ENCODE assay signal across 7 worm cellular contexts in genomic region chrII:6829108-6829507, ce11.
A peak's percentile ranks its signal among the peaks of the same experiment; 100 is the strongest.
TF ChIP-seq lines count a peak whose summit lies in the region.

No protein-coding gene starts in this region.

TF ChIP-seq in whole organism, L1 larva, 84 proteins besides CTCF, POLR2A, EP300 and RAD21 (continues in another document):
- TF ChIP-seq unc-62 (GFP tag; optimal IDR thresholded peaks at IDR 0.05; lab: Kevin White, UChicago) (no peak), pag-3 (tag; optimal IDR thresholded peaks at IDR 0.05; lab: Kevin White, UChicago; ENCODE audit: borderline replicate concordance, insufficient read depth) (no peak), nhr-28 (tag; optimal IDR thresholded peaks at IDR 0.05; lab: Kevin White, UChicago) (no peak), ets-5 (GFP tag; IDR thresholded peaks at IDR 0.05; lab: Robert Waterston, UW) (no peak), ceh-63 (GFP tag; optimal IDR thresholded peaks at IDR 0.05; lab: Kevin White, UChicago) (no peak), dpl-1 (GFP tag; optimal IDR thresholded peaks at IDR 0.05; lab: Kevin White, UChicago) (peak in 1 of 3 experiments; percentile 7), nhr-90 (tag; optimal IDR thresholded peaks at IDR 0.05; lab: Kevin White, UChicago; ENCODE audit: poor library complexity) (peak; percentile 42), grh-1 (GFP tag; IDR thresholded peaks at IDR 0.05; lab: Robert Waterston, UW) (no peak), fos-1 (tag; optimal IDR thresholded peaks at IDR 0.05; lab: Kevin White, UChicago) (no peak), nhr-85 (tag; lab: Kevin White, UChicago) (peak; percentile 92), alr-1 (tag; optimal IDR thresholded peaks at IDR 0.05; lab: Kevin White, UChicago; ENCODE audit: borderline replicate concordance) (no peak), irx-1 (tag; optimal IDR thresholded peaks at IDR 0.05; lab: Kevin White, UChicago) (no peak), dsc-1 (tag; optimal IDR thresholded peaks at IDR 0.05; lab: Kevin White, UChicago) (no peak)

TF ChIP-seq in whole organism, L2 larva, 48 proteins besides CTCF, POLR2A, EP300 and RAD21 (continues in another document):
- TF ChIP-seq nhr-12 (tag; optimal IDR thresholded peaks at IDR 0.05; lab: Kevin White, UChicago) (no peak), R02D3.7 (tag; optimal IDR thresholded peaks at IDR 0.05; lab: Kevin White, UChicago) (no peak), Y55F3AM.14 (GFP tag; optimal IDR thresholded peaks at IDR 0.05; lab: Kevin White, UChicago) (no peak), ZK546.5 (tag; optimal IDR thresholded peaks at IDR 0.05; lab: Kevin White, UChicago) (no peak), blmp-1 (tag; optimal IDR thresholded peaks at IDR 0.05; lab: Kevin White, UChicago; ENCODE audit: insufficient read depth) (peak; percentile 96), sma-3 (GFP tag; optimal IDR thresholded peaks at IDR 0.05; lab: Kevin White, UChicago) (peak; percentile 59), unc-55 (GFP tag; optimal IDR thresholded peaks at IDR 0.05; lab: Kevin White, UChicago) (no peak), nhr-77 (tag; optimal IDR thresholded peaks at IDR 0.05; lab: Kevin White, UChicago) (no peak), ceh-16 (tag; optimal IDR thresholded peaks at IDR 0.05; lab: Kevin White, UChicago) (peak; percentile 52), skn-1 (tag; optimal IDR thresholded peaks at IDR 0.05; lab: Kevin White, UChicago) (no peak), ceh-82 (tag; optimal IDR thresholded peaks at IDR 0.05; lab: Kevin White, UChicago) (no peak), nhr-6 (tag; optimal IDR thresholded peaks at IDR 0.05; lab: Kevin White, UChicago) (no peak), alr-1 (tag; optimal IDR thresholded peaks at IDR 0.05; lab: Kevin White, UChicago) (no peak), mdl-1 (tag; optimal IDR thresholded peaks at IDR 0.05; lab: Kevin White, UChicago) (no peak)

TF ChIP-seq in whole organism, L3 larva, 47 proteins besides CTCF, POLR2A, EP300 and RAD21 (continues in another document):
- TF ChIP-seq R02D3.7 (tag; optimal IDR thresholded peaks at IDR 0.05; lab: Kevin White, UChicago), result no peak
- TF ChIP-seq pha-4 (tag; optimal IDR thresholded peaks at IDR 0.05; lab: Kevin White, UChicago), result peak; percentile 74
- TF ChIP-seq skn-1 (tag; optimal IDR thresholded peaks at IDR 0.05; lab: Kevin White, UChicago), result no peak
- peak; percentile 51 for TF ChIP-seq pqm-1 (tag; optimal IDR thresholded peaks at IDR 0.05; lab: Kevin White, UChicago)
- TF ChIP-seq lin-39 (tag; optimal IDR thresholded peaks at IDR 0.05; lab: Kevin White, UChicago), result no peak
- TF ChIP-seq unc-62 (GFP tag; optimal IDR thresholded peaks at IDR 0.05; lab: Kevin White, UChicago), result peak; percentile 74
- TF ChIP-seq nhr-28 (tag; optimal IDR thresholded peaks at IDR 0.05; lab: Kevin White, UChicago), result no peak
- peak; percentile 79 for TF ChIP-seq nhr-25 (tag; optimal IDR thresholded peaks at IDR 0.05; lab: Kevin White, UChicago)
- TF ChIP-seq tbx-2 (tag; optimal IDR thresholded peaks at IDR 0.05; lab: Kevin White, UChicago), result no peak
- TF ChIP-seq lsy-12 (tag; optimal IDR thresholded peaks at IDR 0.05; lab: Kevin White, UChicago), result no peak
- peak; percentile 42 for TF ChIP-seq jun-1 (tag; optimal IDR thresholded peaks at IDR 0.05; lab: Kevin White, UChicago)
- TF ChIP-seq elt-2 (tag; optimal IDR thresholded peaks at IDR 0.05; lab: Kevin White, UChicago), result peak; percentile 71
- no peak for TF ChIP-seq ZK546.5 (tag; optimal IDR thresholded peaks at IDR 0.05; lab: Kevin White, UChicago)
- TF ChIP-seq lin-15B (tag; optimal IDR thresholded peaks at IDR 0.05; lab: Kevin White, UChicago), result no peak

TF ChIP-seq in whole organism, L4 larva, 104 proteins besides CTCF, POLR2A, EP300 and RAD21 (continues in another document):
- no peak for TF ChIP-seq saeg-2 (GFP tag; IDR thresholded peaks at IDR 0.05; lab: Robert Waterston, UW)
- TF ChIP-seq hlh-11 (tag; optimal IDR thresholded peaks at IDR 0.05; lab: Kevin White, UChicago), result peak; percentile 79
- no peak for TF ChIP-seq duxl-1 (tag; optimal IDR thresholded peaks at IDR 0.05; lab: Kevin White, UChicago; ENCODE audit: poor library complexity)
- TF ChIP-seq unc-62 (GFP tag; optimal IDR thresholded peaks at IDR 0.05 in 1 of 2; lab: Kevin White, UChicago), result peak in 1 of 2 experiments; percentile 99
- no peak for TF ChIP-seq unc-62 (tag; optimal IDR thresholded peaks at IDR 0.05; lab: Kevin White, UChicago)
- TF ChIP-seq hmg-1.1 (GFP tag; IDR thresholded peaks at IDR 0.05; lab: Robert Waterston, UW), result no peak
- TF ChIP-seq fkh-10 (GFP tag; optimal IDR thresholded peaks at IDR 0.05; lab: Kevin White, UChicago), result no peak
- peak; percentile 10 for TF ChIP-seq mes-2 (tag; optimal IDR thresholded peaks at IDR 0.05; lab: Kevin White, UChicago; ENCODE audit: poor library complexity, severe bottlenecking)
- TF ChIP-seq nhr-25 (tag; optimal IDR thresholded peaks at IDR 0.05; lab: Kevin White, UChicago; ENCODE audit: borderline replicate concordance, insufficient read depth), result peak; percentile 28
- TF ChIP-seq tra-1 (GFP tag; IDR thresholded peaks at IDR 0.05; lab: Robert Waterston, UW), result 0 out of 2 replicates have a peak, but pooled peaks have one; percentile 38
- TF ChIP-seq lin-29 (GFP tag; IDR thresholded peaks at IDR 0.05; lab: Robert Waterston, UW), result no peak
- peak; percentile 0 for TF ChIP-seq nhr-10 (tag; optimal IDR thresholded peaks at IDR 0.05; lab: Kevin White, UChicago)
- no peak for TF ChIP-seq ZK337.2 (GFP tag; IDR thresholded peaks at IDR 0.05; lab: Robert Waterston, UW)

TF ChIP-seq in whole organism, late embryonic, 69 proteins besides CTCF, POLR2A, EP300 and RAD21:
- no peak for TF ChIP-seq pha-2 (tag; optimal IDR thresholded peaks at IDR 0.05; lab: Kevin White, UChicago)
- peak; percentile 67 for TF ChIP-seq nfya-1 (tag; optimal IDR thresholded peaks at IDR 0.05; lab: Kevin White, UChicago)
- no peak for TF ChIP-seq lin-11 (tag; optimal IDR thresholded peaks at IDR 0.05; lab: Kevin White, UChicago)
- no peak for TF ChIP-seq hlh-13 (GFP tag; optimal IDR thresholded peaks at IDR 0.05; lab: Kevin White, UChicago)
- peak; percentile 30 for TF ChIP-seq tbx-2 (tag; optimal IDR thresholded peaks at IDR 0.05; lab: Kevin White, UChicago)
- TF ChIP-seq che-1 (tag; optimal IDR thresholded peaks at IDR 0.05; lab: Kevin White, UChicago), result no peak
- TF ChIP-seq zip-5 (tag; optimal IDR thresholded peaks at IDR 0.05; lab: Kevin White, UChicago), result no peak
- peak; percentile 17 for TF ChIP-seq rnt-1 (tag; optimal IDR thresholded peaks at IDR 0.05; lab: Kevin White, UChicago)
- peak; percentile 8 for TF ChIP-seq hlh-30 (tag; optimal IDR thresholded peaks at IDR 0.05; lab: Kevin White, UChicago; ENCODE audit: insufficient read depth)

TF ChIP-seq in whole organism, mixed stage, embryonic, 35 proteins besides CTCF, POLR2A, EP300 and RAD21:
- peak; percentile 87 for TF ChIP-seq unc-62 (GFP tag; optimal IDR thresholded peaks at IDR 0.05; lab: Kevin White, UChicago)
- peak; percentile 55 for TF ChIP-seq ces-1 (GFP tag; optimal IDR thresholded peaks at IDR 0.05; lab: Kevin White, UChicago)
- peak; percentile 30 for TF ChIP-seq pha-4 (tag; optimal IDR thresholded peaks at IDR 0.05; lab: Kevin White, UChicago)
- peak; percentile 84 for TF ChIP-seq blmp-1 (tag; optimal IDR thresholded peaks at IDR 0.05; lab: Kevin White, UChicago)
- peak; percentile 11 for TF ChIP-seq elt-1 (tag; optimal IDR thresholded peaks at IDR 0.05; lab: Kevin White, UChicago; ENCODE audit: borderline replicate concordance, insufficient read depth)
- TF ChIP-seq mep-1 (tag; optimal IDR thresholded peaks at IDR 0.05; lab: Kevin White, UChicago), result no peak
- TF ChIP-seq lin-32 (GFP tag; optimal IDR thresholded peaks at IDR 0.05; lab: Kevin White, UChicago), result no peak
- TF ChIP-seq cnd-1 (tag; optimal IDR thresholded peaks at IDR 0.05; lab: Kevin White, UChicago), result no peak
- peak; percentile 64 for TF ChIP-seq ham-2 (GFP tag; optimal IDR thresholded peaks at IDR 0.05; lab: Kevin White, UChicago)
TF ChIP-seq in whole organism, mixed stage, embryonic: peak in this region for 6.

TF ChIP-seq in whole organism, young adult, 124 proteins besides CTCF, POLR2A, EP300 and RAD21:
- TF ChIP-seq F39B2.1 (GFP tag; IDR thresholded peaks at IDR 0.05; lab: Robert Waterston, UW) (no peak), unc-62 (GFP tag; optimal IDR thresholded peaks at IDR 0.05; lab: Kevin White, UChicago) (peak; percentile 79), nhr-179 (tag; optimal IDR thresholded peaks at IDR 0.05; lab: Kevin White, UChicago) (no peak), cebp-1 (GFP tag; IDR thresholded peaks at IDR 0.05; lab: Robert Waterston, UW) (no peak), cebp-1 (tag; optimal IDR thresholded peaks at IDR 0.05; lab: Kevin White, UChicago) (peak; percentile 62), hmg-1.2 (GFP tag; IDR thresholded peaks at IDR 0.05; lab: Robert Waterston, UW) (peak; percentile 49; the same call in 1 of the 2 replicates), dox-1 (GFP tag; IDR thresholded peaks at IDR 0.05; lab: Robert Waterston, UW) (0 out of 2 replicates have a peak, but pooled peaks have one; percentile 22), nhr-120 (GFP tag; IDR thresholded peaks at IDR 0.05; lab: Robert Waterston, UW) (no peak), nhr-80 (tag; optimal IDR thresholded peaks at IDR 0.05; lab: Kevin White, UChicago) (peak; percentile 74), bed-2 (GFP tag; IDR thresholded peaks at IDR 0.05; lab: Robert Waterston, UW) (no peak), B0019.2 (GFP tag; conservative IDR thresholded peaks at IDR 0.05; lab: Robert Waterston, UW) (no peak), ztf-18 (tag; optimal IDR thresholded peaks at IDR 0.05; lab: Kevin White, UChicago) (no peak), snpc-4 (GFP tag; optimal IDR thresholded peaks at IDR 0.05; lab: Kevin White, UChicago) (no peak), snpc-4 (tag; optimal IDR thresholded peaks at IDR 0.05; lab: Kevin White, UChicago) (peak in 1 of 4 experiments; percentile 2)
TF ChIP-seq in whole organism, young adult: peak in this region for 6.
